Worm (Caenorhabditis elegans) whole organism, L4/young adult: ENCODE data around the gene dpy-20.

ENCODE experiments used
- W03F9.2 ChIP-seq: fragments of 150-350 bp; optimal IDR thresholded peaks from 2 replicates; lab custom pipeline; 2014; ENCODE audit warnings: missing biosample characterization, missing genetic modification characterization
- him-1 ChIP-seq: sonication (generic microtip); optimal IDR thresholded peaks from 2 replicates; lab custom pipeline; 2016; ENCODE audit warnings: missing genotype, missing genetic modification reagents, missing genetic modification characterization, missing compliant biosample characterization

- TF ChIP-seq him-1 (tag; lab: Kevin White, UChicago) (no peak), W03F9.2 (tag; lab: Kevin White, UChicago) (no peak)
These were observed 9.1 kb downstream of the dpy-20 start for ce11 chrIV:11691524-11691923.
